Fruit fly (Drosophila melanogaster): ENCODE data around the gene Icmt.

- no peak for TF ChIP-seq org-1 (GFP tag; optimal IDR thresholded peaks at IDR 0.05)
- no peak for TF ChIP-seq grau (tag; optimal IDR thresholded peaks at IDR 0.05)
- TF ChIP-seq Dll (GFP tag; IDR thresholded peaks at IDR 0.05; ENCODE audit: partially characterized antibody): 0 out of 4 replicates have a peak, but pooled peaks have one; percentile 36
- no peak for TF ChIP-seq CG12659 (GFP tag; optimal IDR thresholded peaks at IDR 0.05)
- peak; percentile 43 for TF ChIP-seq Sry-δ (GFP tag; optimal IDR thresholded peaks at IDR 0.05)
- TF ChIP-seq sisA (GFP tag; IDR thresholded peaks at IDR 0.05): no peak
- TF ChIP-seq ttk (GFP tag; IDR thresholded peaks at IDR 0.05): no peak
These were observed 9.3 kb downstream of the Icmt start for dm6 chr3L:13027333-13027732.

Measured in whole organism, embryonic.